Fruit fly (Drosophila melanogaster): ENCODE measurements around the gene CG13891.

CG13891 gene

dm6 chr3L:424565-424964, 9.1 kb downstream of the CG13891 start:
- TF ChIP-seq CG10631 (GFP tag; optimal IDR thresholded peaks at IDR 0.05): no peak
- no peak for TF ChIP-seq pdm3 (GFP tag; optimal IDR thresholded peaks at IDR 0.05)
- no peak for TF ChIP-seq CG11902 (GFP tag; optimal IDR thresholded peaks at IDR 0.05)
- TF ChIP-seq CG34406 (GFP tag; optimal IDR thresholded peaks at IDR 0.05): no peak
- no peak for TF ChIP-seq CG11762 (GFP tag; optimal IDR thresholded peaks at IDR 0.05; ENCODE audit: insufficient read depth)
- no peak for TF ChIP-seq ss (GFP tag; optimal IDR thresholded peaks at IDR 0.05)
- TF ChIP-seq CG6854 (GFP tag; optimal IDR thresholded peaks at IDR 0.05): no peak
- no peak for TF ChIP-seq cyc (GFP tag; optimal IDR thresholded peaks at IDR 0.05)
- no peak for TF ChIP-seq CG1621 (tag; optimal IDR thresholded peaks at IDR 0.05)
- no peak for TF ChIP-seq CG7368 (GFP tag; optimal IDR thresholded peaks at IDR 0.05)
- TF ChIP-seq Eip78C (GFP tag): no peak

dm6 chr3L:420656-421055, 13.1 kb downstream of the CG13891 start:
- TF ChIP-seq spab (GFP tag; optimal IDR thresholded peaks at IDR 0.05): no peak
- TF ChIP-seq CG16779 (tag; optimal IDR thresholded peaks at IDR 0.05): no peak
- no peak for TF ChIP-seq ss (GFP tag; optimal IDR thresholded peaks at IDR 0.05)
- TF ChIP-seq Met (GFP tag; optimal IDR thresholded peaks at IDR 0.05): peak; percentile 27
- peak; percentile 10 for TF ChIP-seq CG31627 (GFP tag; optimal IDR thresholded peaks at IDR 0.05)
- peak; percentile 76 for TF ChIP-seq svp (GFP tag)
- peak; percentile 9 for TF ChIP-seq lz (GFP tag; optimal IDR thresholded peaks at IDR 0.05)
- peak; percentile 38 for TF ChIP-seq Hr39 (GFP tag; optimal IDR thresholded peaks at IDR 0.05)
- TF ChIP-seq topi (GFP tag; optimal IDR thresholded peaks at IDR 0.05): peak; percentile 43
- peak; percentile 19 for TF ChIP-seq Smox (GFP tag; optimal IDR thresholded peaks at IDR 0.05)
- TF ChIP-seq vri (GFP tag; optimal IDR thresholded peaks at IDR 0.05): no peak
- no peak for TF ChIP-seq OdsH (GFP tag; optimal IDR thresholded peaks at IDR 0.05)
- TF ChIP-seq Sox102F (GFP tag; optimal IDR thresholded peaks at IDR 0.05): peak; percentile 25
- peak; percentile 9 for TF ChIP-seq acj6 (GFP tag; optimal IDR thresholded peaks at IDR 0.05)

- TF ChIP-seq Hr39 (GFP tag; optimal IDR thresholded peaks at IDR 0.05) (no peak), achi (GFP tag; optimal IDR thresholded peaks at IDR 0.05) (no peak), Eip75B (GFP tag; optimal IDR thresholded peaks at IDR 0.05) (no peak), Smox (GFP tag; optimal IDR thresholded peaks at IDR 0.05) (no peak), CG32006 (GFP tag; optimal IDR thresholded peaks at IDR 0.05) (no peak), CG6854 (GFP tag; optimal IDR thresholded peaks at IDR 0.05) (no peak), CG11294 (GFP tag; IDR thresholded peaks at IDR 0.05) (no peak), Ets96B (tag; optimal IDR thresholded peaks at IDR 0.05) (no peak), CG7368 (GFP tag; optimal IDR thresholded peaks at IDR 0.05) (no peak), ss (GFP tag; optimal IDR thresholded peaks at IDR 0.05) (no peak), Lpt (GFP tag; optimal IDR thresholded peaks at IDR 0.05) (no peak), dac (GFP tag; optimal IDR thresholded peaks at IDR 0.05) (no peak), Eip78C (GFP tag) (no peak), CG3032 (tag; optimal IDR thresholded peaks at IDR 0.05) (no peak), eg (GFP tag; IDR thresholded peaks at IDR 0.05) (no peak), fd59A (GFP tag; optimal IDR thresholded peaks at IDR 0.05) (no peak), salr (GFP tag; optimal IDR thresholded peaks at IDR 0.05) (no peak), topi (GFP tag; optimal IDR thresholded peaks at IDR 0.05) (no peak), CG10669 (GFP tag; optimal IDR thresholded peaks at IDR 0.05) (no peak), Gug (GFP tag; IDR thresholded peaks at IDR 0.05) (no peak)
Observed at dm6 chr3L:416329-416728, 17.4 kb downstream of the CG13891 start.

- no peak for TF ChIP-seq net (GFP tag; optimal IDR thresholded peaks at IDR 0.05)
- peak; percentile 75 for TF ChIP-seq fkh (GFP tag; optimal IDR thresholded peaks at IDR 0.05)
- no peak for TF ChIP-seq vri (GFP tag; optimal IDR thresholded peaks at IDR 0.05)
Observed at dm6 chr3L:409791-410190, 23.9 kb downstream of the CG13891 start.
